Worm (Caenorhabditis elegans) whole organism, midembryonic: Measurements from ENCODE around the gene str-38.

Experiments used
- med-1 ChIP-seq: sonication (generic microtip); optimal IDR thresholded peaks from 2 replicates; lab custom pipeline; 2017; ENCODE audit warnings: missing genetic modification characterization, mild to moderate bottlenecking, missing compliant biosample characterization, antibody characterized with exemption, missing genetic modification reagents; ENCODE audit not compliant: insufficient read depth
- ztf-29 ChIP-seq: fragments of 200-800 bp; sonication (Bioruptor generic); IDR thresholded peaks from 2 replicates; pipeline ENCODE4 v1.3.6; 2022; ENCODE audit warnings: missing genetic modification reagents, missing genetic modification characterization, missing compliant biosample characterization

DNA sequence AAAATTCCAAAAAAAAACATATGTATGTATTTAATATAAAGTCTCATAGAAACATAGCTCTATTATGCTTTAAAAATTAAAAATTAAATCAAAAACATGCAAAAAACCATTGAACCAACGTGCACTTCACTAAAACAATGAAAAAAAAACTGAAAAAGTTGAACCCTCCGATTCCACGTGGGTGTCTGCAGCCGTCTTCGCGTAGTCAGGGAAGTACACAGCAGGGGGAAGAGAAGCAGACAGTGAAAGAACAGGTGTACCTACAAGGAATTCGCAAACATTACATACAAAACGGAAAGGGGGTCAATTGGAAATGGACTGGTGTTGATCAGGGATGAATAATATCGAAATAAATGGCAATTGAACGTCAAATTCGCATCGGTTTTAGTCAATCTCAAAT is 41.8 kb upstream of the str-38 start:
- TF ChIP-seq ztf-29 (GFP tag; lab: Robert Waterston, UW), result no peak
- no peak for TF ChIP-seq med-1
